Fruit fly (Drosophila melanogaster): Measurements from ENCODE around the gene CG7720.

Gene CG7720

DNA sequence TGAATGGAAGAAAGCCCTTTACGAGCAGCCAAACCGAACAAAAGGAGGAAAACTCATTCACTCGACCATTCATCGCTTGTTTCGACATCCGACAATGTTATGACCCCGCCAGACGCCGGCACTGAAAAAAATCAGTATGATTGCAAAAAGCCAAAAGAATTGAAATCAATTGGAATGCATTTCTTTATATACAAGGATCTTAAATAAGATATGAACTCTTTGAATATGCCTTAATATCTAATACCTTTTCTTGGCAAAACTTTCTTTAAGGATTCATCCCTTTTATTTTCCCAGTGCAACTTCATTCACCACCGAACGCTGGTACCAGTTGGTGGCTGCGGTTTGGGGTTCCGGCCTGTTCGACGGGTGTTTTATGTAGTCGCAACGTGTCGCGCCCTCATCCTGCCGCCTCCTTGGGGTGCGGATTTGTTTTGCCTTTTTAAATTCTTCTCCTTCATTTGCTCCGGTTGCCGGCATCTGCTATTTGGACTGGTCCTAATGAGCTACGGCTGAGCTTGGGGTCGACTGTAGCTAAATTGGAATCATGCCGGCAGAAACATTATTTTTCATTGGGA is 75.1 kb downstream of the CG7720 start (continued):
- TF ChIP-seq cg (GFP tag; optimal IDR thresholded peaks at IDR 0.05) (no peak), MBD-R2 (GFP tag; IDR thresholded peaks at IDR 0.05) (peak; percentile 60; the same call in 1 of the 2 replicates), caup (GFP tag; optimal IDR thresholded peaks at IDR 0.05; ENCODE audit: severe bottlenecking) (peak; percentile 90), bsh (GFP tag; optimal IDR thresholded peaks at IDR 0.05) (peak in 1 of 2 experiments; percentile 89), B-H2 (GFP tag; optimal IDR thresholded peaks at IDR 0.05) (peak; percentile 93), tx (GFP tag; optimal IDR thresholded peaks at IDR 0.05) (peak; percentile 72), CG12219 (GFP tag; optimal IDR thresholded peaks at IDR 0.05) (peak; percentile 87), chm (GFP tag; IDR thresholded peaks at IDR 0.05) (peak; percentile 71), Gsc (GFP tag; IDR thresholded peaks at IDR 0.05) (peak; percentile 41; the same call in 1 of the 2 replicates), fd96Cb (tag; optimal IDR thresholded peaks at IDR 0.05) (peak; percentile 83), CG10959 (GFP tag; IDR thresholded peaks at IDR 0.05) (no peak), ro (GFP tag; IDR thresholded peaks at IDR 0.05) (peak; percentile 59; the same call in 1 of the 2 replicates), CG6654 (GFP tag; optimal IDR thresholded peaks at IDR 0.05) (peak; percentile 62), CG17568 (GFP tag; optimal IDR thresholded peaks at IDR 0.05) (peak; percentile 61), NFAT (GFP tag; IDR thresholded peaks at IDR 0.05) (peak; percentile 64), nmo (GFP tag; optimal IDR thresholded peaks at IDR 0.05) (peak; percentile 86), CG1647 (GFP tag; optimal IDR thresholded peaks at IDR 0.05) (peak; percentile 76), BtbVII (GFP tag; optimal IDR thresholded peaks at IDR 0.05) (peak; percentile 89), CG7928 (GFP tag; optimal IDR thresholded peaks at IDR 0.05) (peak; percentile 8), Abd-B (GFP tag; optimal IDR thresholded peaks at IDR 0.05) (peak; percentile 81), CG14667 (GFP tag; IDR thresholded peaks at IDR 0.05) (peak; percentile 66), danr (GFP tag; IDR thresholded peaks at IDR 0.05) (peak; percentile 61; the same call in 1 of the 2 replicates), rib (GFP tag; IDR thresholded peaks at IDR 0.05) (no peak; the same call in 1 of the 2 replicates), CG17912 (GFP tag; optimal IDR thresholded peaks at IDR 0.05) (peak; percentile 42), mld (GFP tag; IDR thresholded peaks at IDR 0.05; ENCODE audit: partially characterized antibody) (no peak), gcm (GFP tag; optimal IDR thresholded peaks at IDR 0.05) (peak; percentile 65), pb (GFP tag; optimal IDR thresholded peaks at IDR 0.05) (peak; percentile 67), CG15269 (tag; optimal IDR thresholded peaks at IDR 0.05) (peak; percentile 92), CG15601 (tag; optimal IDR thresholded peaks at IDR 0.05) (peak; percentile 82), YL-1 (GFP tag; optimal IDR thresholded peaks at IDR 0.05) (no peak), ems (GFP tag; optimal IDR thresholded peaks at IDR 0.05) (peak; percentile 81), CG10147 (GFP tag; optimal IDR thresholded peaks at IDR 0.05) (peak; percentile 91), ind (GFP tag; optimal IDR thresholded peaks at IDR 0.05) (peak; percentile 82), CG1529 (GFP tag; optimal IDR thresholded peaks at IDR 0.05) (peak; percentile 71), Scr (GFP tag; IDR thresholded peaks at IDR 0.05; ENCODE audit: partially characterized antibody) (no peak), Atf6 (GFP tag; IDR thresholded peaks at IDR 0.05) (peak; percentile 89), crp (GFP tag; optimal IDR thresholded peaks at IDR 0.05) (peak in 1 of 2 experiments; percentile 18), ssp (GFP tag; IDR thresholded peaks at IDR 0.05) (peak; percentile 60), CG11696 (GFP tag; IDR thresholded peaks at IDR 0.05) (peak; percentile 59), CG1024 (GFP tag; IDR thresholded peaks at IDR 0.05) (peak; percentile 73), CG31388 (GFP tag; optimal IDR thresholded peaks at IDR 0.05) (no peak), CG9727 (GFP tag; optimal IDR thresholded peaks at IDR 0.05) (peak; percentile 82), Hmx (GFP tag; optimal IDR thresholded peaks at IDR 0.05) (peak; percentile 46), CG7556 (GFP tag; optimal IDR thresholded peaks at IDR 0.05) (peak; percentile 95), Dbx (GFP tag; IDR thresholded peaks at IDR 0.05) (peak; percentile 88), HLHmδ (GFP tag; optimal IDR thresholded peaks at IDR 0.05) (no peak), Fer2 (tag; optimal IDR thresholded peaks at IDR 0.05) (peak; percentile 81), CG43689 (GFP tag; IDR thresholded peaks at IDR 0.05) (peak; percentile 55), CG5245 (GFP tag; optimal IDR thresholded peaks at IDR 0.05) (peak; percentile 67)

Measured in whole organism, embryonic.